Fruit fly (Drosophila melanogaster): Measurements from ENCODE around the gene CG15347.

DNA sequence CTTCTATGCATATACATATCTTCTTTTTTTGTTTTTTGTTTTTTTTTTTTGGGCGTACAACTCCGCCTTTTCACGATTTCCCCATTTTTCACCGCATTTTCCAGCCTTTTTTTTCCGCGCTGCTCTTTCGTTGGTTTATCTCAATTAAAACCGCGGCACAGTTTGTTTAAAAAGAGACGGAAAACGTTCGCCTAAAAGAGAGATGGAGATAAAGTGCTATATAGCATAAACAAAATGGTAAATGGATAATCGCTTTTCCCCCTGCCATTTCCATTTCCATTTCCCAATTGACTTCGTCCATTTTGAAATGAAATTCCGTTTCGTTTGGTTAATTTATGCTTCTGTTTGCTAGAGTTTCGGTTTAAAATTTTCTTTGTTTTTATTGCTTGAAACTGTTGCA lies 13.5 kb downstream of the CG15347 start:
- TF ChIP-seq CG9139 (GFP tag; optimal IDR thresholded peaks at IDR 0.05) (no peak), CG1621 (tag; optimal IDR thresholded peaks at IDR 0.05) (no peak), CG11294 (GFP tag; IDR thresholded peaks at IDR 0.05) (no peak), Sox15 (GFP tag; optimal IDR thresholded peaks at IDR 0.05) (no peak), achi (GFP tag; optimal IDR thresholded peaks at IDR 0.05) (no peak), Gug (GFP tag; IDR thresholded peaks at IDR 0.05) (no peak), Sox102F (GFP tag; optimal IDR thresholded peaks at IDR 0.05) (no peak), CG6276 (GFP tag; optimal IDR thresholded peaks at IDR 0.05) (no peak), CG7368 (GFP tag; optimal IDR thresholded peaks at IDR 0.05) (no peak), CG11902 (GFP tag; optimal IDR thresholded peaks at IDR 0.05) (no peak), CG15336 (GFP tag; IDR thresholded peaks at IDR 0.05) (no peak), vri (GFP tag; optimal IDR thresholded peaks at IDR 0.05) (no peak), CG3919 (GFP tag; optimal IDR thresholded peaks at IDR 0.05) (no peak), CG31627 (GFP tag; optimal IDR thresholded peaks at IDR 0.05) (no peak)
